Worm (Caenorhabditis elegans): Measurements from ENCODE around the gene C55A6.3.

C55A6.3 gene

ce11 chrV:11531831-11532534, 18.7 kb upstream of the C55A6.3 start (continued):
- peak; percentile 8 for TF ChIP-seq lin-54 (GFP tag; optimal IDR thresholded peaks at IDR 0.05)
- no peak for TF ChIP-seq sdz-38 (tag; optimal IDR thresholded peaks at IDR 0.05)
- TF ChIP-seq attf-5 (GFP tag; optimal IDR thresholded peaks at IDR 0.05) = peak; percentile 79
- TF ChIP-seq K11D2.4 (GFP tag; IDR thresholded peaks at IDR 0.05) = 0 out of 2 replicates have a peak, but pooled peaks have one; percentile 8
- peak; percentile 20 for TF ChIP-seq gei-17 (GFP tag; optimal IDR thresholded peaks at IDR 0.05)
- no peak for TF ChIP-seq ceh-100 (GFP tag; IDR thresholded peaks at IDR 0.05)
- peak; percentile 55 for TF ChIP-seq madf-10 (tag; optimal IDR thresholded peaks at IDR 0.05)
- peak; percentile 98 for TF ChIP-seq nhr-80 (tag; optimal IDR thresholded peaks at IDR 0.05)
- TF ChIP-seq die-1 (tag; optimal IDR thresholded peaks at IDR 0.05) = peak; percentile 48
- TF ChIP-seq zfh-2 (GFP tag; conservative IDR thresholded peaks at IDR 0.05) = peak; percentile 79
- no peak for TF ChIP-seq cebp-1 (GFP tag; IDR thresholded peaks at IDR 0.05)
- TF ChIP-seq cebp-1 (tag; optimal IDR thresholded peaks at IDR 0.05) = peak; percentile 77
- TF ChIP-seq chd-7 (tag; optimal IDR thresholded peaks at IDR 0.05) = peak; percentile 69
- TF ChIP-seq attf-6 (GFP tag; IDR thresholded peaks at IDR 0.05) = no peak
- TF ChIP-seq rpc-1 (optimal IDR thresholded peaks at IDR 0.05) = no peak
- TF ChIP-seq rpc-1 (tag; optimal IDR thresholded peaks at IDR 0.05) = no peak
- TF ChIP-seq hmg-1.2 (GFP tag; IDR thresholded peaks at IDR 0.05) = peak; percentile 78
- TF ChIP-seq lin-26 (GFP tag; IDR thresholded peaks at IDR 0.05) = 0 out of 2 replicates have a peak, but pooled peaks have one; percentile 49
- TF ChIP-seq ztf-18 (tag; optimal IDR thresholded peaks at IDR 0.05) = peak; percentile 37
- peak; percentile 65 for TF ChIP-seq unc-62 (GFP tag; optimal IDR thresholded peaks at IDR 0.05)
- TF ChIP-seq nhr-90 (tag; optimal IDR thresholded peaks at IDR 0.05) = peak; percentile 84
- TF ChIP-seq madf-3 (GFP tag; IDR thresholded peaks at IDR 0.05) = 0 out of 2 replicates have a peak, but pooled peaks have one; percentile 23
- peak; percentile 34 for TF ChIP-seq ztf-3 (GFP tag; optimal IDR thresholded peaks at IDR 0.05)

- TF ChIP-seq ceh-58 (GFP tag; IDR thresholded peaks at IDR 0.05) (no peak), pbrm-1 (GFP tag; IDR thresholded peaks at IDR 0.05) (no peak), lin-40 (tag; optimal IDR thresholded peaks at IDR 0.05) (peak; percentile 56), die-1 (tag; optimal IDR thresholded peaks at IDR 0.05) (no peak), repo-1 (tag; optimal IDR thresholded peaks at IDR 0.05) (no peak), ztf-26 (tag; optimal IDR thresholded peaks at IDR 0.05) (peak; percentile 17), Y95B8A.8 (GFP tag; IDR thresholded peaks at IDR 0.05) (no peak), ceh-27 (GFP tag; optimal IDR thresholded peaks at IDR 0.05) (peak; percentile 68), zfh-2 (GFP tag; conservative IDR thresholded peaks at IDR 0.05) (no peak), ccch-3 (GFP tag; optimal IDR thresholded peaks at IDR 0.05) (no peak), zim-3 (tag; optimal IDR thresholded peaks at IDR 0.05) (no peak), attf-6 (GFP tag; IDR thresholded peaks at IDR 0.05) (no peak), snpc-1.3 (tag; optimal IDR thresholded peaks at IDR 0.05; ENCODE audit: insufficient read depth) (no peak), F23B12.7 (tag; optimal IDR thresholded peaks at IDR 0.05; ENCODE audit: insufficient read depth) (no peak), Y53G8AR.9 (GFP tag; conservative IDR thresholded peaks at IDR 0.05) (no peak)
These were observed 17.8 kb upstream of the C55A6.3 start for ce11 chrV:11531100-11531499.

DNA sequence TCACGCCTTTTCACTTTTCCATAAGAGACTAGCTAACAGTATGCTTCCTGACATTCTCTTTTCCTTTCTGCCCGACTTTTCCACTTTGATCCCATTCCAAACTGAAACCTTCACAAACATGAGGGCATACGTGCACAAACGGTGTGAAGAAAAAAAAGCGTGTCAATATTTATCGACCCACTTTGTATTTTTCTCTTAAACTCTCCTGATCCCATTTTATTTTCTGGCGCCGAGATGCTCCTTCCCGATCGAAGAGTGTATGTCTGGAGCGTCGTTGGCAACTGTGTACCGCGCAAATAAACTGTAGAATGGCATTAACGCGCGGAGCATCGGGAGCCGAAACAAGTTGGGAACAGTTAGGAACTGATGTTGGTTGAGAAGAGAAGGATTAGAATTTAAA, 16.2 kb upstream of the C55A6.3 start:
- TF ChIP-seq lir-1 (GFP tag; conservative IDR thresholded peaks at IDR 0.05) (no peak), rpc-1 (optimal IDR thresholded peaks at IDR 0.05) (no peak), rpc-1 (tag; optimal IDR thresholded peaks at IDR 0.05) (no peak), F49E8.2 (tag; optimal IDR thresholded peaks at IDR 0.05; ENCODE audit: insufficient read depth) (no peak), atf-7 (tag; optimal IDR thresholded peaks at IDR 0.05) (no peak), nhr-27 (tag; optimal IDR thresholded peaks at IDR 0.05) (no peak), F22D6.2 (tag; optimal IDR thresholded peaks at IDR 0.05) (no peak), dpl-1 (GFP tag; optimal IDR thresholded peaks at IDR 0.05) (no peak), akir-1 (GFP tag; optimal IDR thresholded peaks at IDR 0.05) (no peak), lin-40 (tag; optimal IDR thresholded peaks at IDR 0.05) (no peak), F57A8.1 (GFP tag; optimal IDR thresholded peaks at IDR 0.05) (no peak), B0019.2 (GFP tag; conservative IDR thresholded peaks at IDR 0.05) (no peak), ceh-27 (GFP tag; optimal IDR thresholded peaks at IDR 0.05) (no peak), C17E4.6 (GFP tag; IDR thresholded peaks at IDR 0.05) (no peak), ztf-18 (tag; optimal IDR thresholded peaks at IDR 0.05) (no peak)
